Fruit fly (Drosophila melanogaster) whole organism, wandering third instar larva: ENCODE measurements around the gene Eip63E.

Source experiments
- Abd-B ChIP-seq: fragments of >200 bp; optimal IDR thresholded peaks from 2 replicates; lab custom pipeline; 2017; ENCODE audit warnings: missing biosample characterization, missing genetic modification characterization
- CG32264 ChIP-seq: fragments of 200-800 bp; sonication (Bioruptor generic); optimal IDR thresholded peaks from 2 replicates; lab custom pipeline; 2016; ENCODE audit warnings: missing biosample characterization, missing genetic modification characterization
- CG9705 ChIP-seq: fragments of 200-800 bp; sonication (Bioruptor generic); optimal IDR thresholded peaks from 2 replicates; lab custom pipeline; 2018; ENCODE audit warnings: missing biosample characterization, mild to moderate bottlenecking, missing genetic modification characterization
- CrebA ChIP-seq: fragments of 200-800 bp; sonication (Bioruptor generic); optimal IDR thresholded peaks from 2 replicates; lab custom pipeline; 2016; ENCODE audit warnings: missing biosample characterization, mild to moderate bottlenecking, missing genetic modification characterization, borderline replicate concordance
- Dfd ChIP-seq: fragments of >200 bp; optimal IDR thresholded peaks from 2 replicates; lab custom pipeline; 2017; ENCODE audit warnings: missing biosample characterization, missing genetic modification characterization
- Dif ChIP-seq: fragments of 200-275, 200-300 bp; sonication (Bioruptor generic); optimal IDR thresholded peaks from 2 replicates; lab custom pipeline; 2018; ENCODE audit warnings: missing biosample characterization, missing genetic modification characterization; ENCODE audit not compliant: partially characterized antibody
- GATAd ChIP-seq: sonication (Bioruptor generic); optimal IDR thresholded peaks from 2 replicates; lab custom pipeline; 2016; ENCODE audit warnings: missing biosample characterization, missing genetic modification characterization
- HLH106 ChIP-seq: fragments of 200-800 bp; optimal IDR thresholded peaks from 3 replicates; lab custom pipeline; 2019; ENCODE audit warnings: missing biosample characterization, mild to moderate bottlenecking, missing genetic modification characterization, moderate library complexity
- Hnf4 ChIP-seq: fragments of 200-800 bp; sonication (Bioruptor generic); optimal IDR thresholded peaks from 2 replicates; lab custom pipeline; 2016; ENCODE audit warnings: missing biosample characterization, mild to moderate bottlenecking, missing genetic modification characterization
- Hr78 ChIP-seq: fragments of >200 bp; optimal IDR thresholded peaks from 2 replicates; lab custom pipeline; 2017; ENCODE audit warnings: missing biosample characterization, missing genetic modification characterization
- Hr83 ChIP-seq: fragments of 200-300 bp; sonication (Bioruptor generic); optimal IDR thresholded peaks from 2 replicates; lab custom pipeline; 2016; ENCODE audit warnings: missing biosample characterization, mild to moderate bottlenecking, missing genetic modification characterization, moderate library complexity; ENCODE audit not compliant: poor library complexity, severe bottlenecking
- Jra ChIP-seq: sonication (Bioruptor generic); optimal IDR thresholded peaks from 2 replicates; lab custom pipeline; 2016; ENCODE audit warnings: missing biosample characterization, missing genetic modification characterization
- Mio ChIP-seq: sonication (Bioruptor generic); optimal IDR thresholded peaks from 2 replicates; lab custom pipeline; 2016; ENCODE audit warnings: missing biosample characterization, missing genetic modification characterization
- Myc ChIP-seq: fragments of >200 bp; optimal IDR thresholded peaks from 2 replicates; lab custom pipeline; 2017
- N ChIP-seq: fragments of >200 bp; optimal IDR thresholded peaks from 2 replicates; lab custom pipeline; 2018; ENCODE audit warnings: missing biosample characterization, missing external identifiers, missing genetic modification characterization
- OdsH ChIP-seq: fragments of 200-800 bp; sonication (Bioruptor generic); optimal IDR thresholded peaks from 2 replicates; lab custom pipeline; 2016; ENCODE audit warnings: missing biosample characterization, mild to moderate bottlenecking, missing genetic modification characterization
- Rel ChIP-seq, 2 experiments: fragments of 200-800 bp; sonication (Bioruptor generic) in 1 of 2; optimal IDR thresholded peaks; 2 replicates in 1 of 2; 3 replicates in 1 of 2; lab custom pipeline; 2016 to 2019; ENCODE audit warnings: mild to moderate bottlenecking in 2 of 2, missing biosample characterization in 2 of 2, missing genetic modification characterization in 2 of 2, moderate library complexity in 1 of 2
- Sp1 ChIP-seq: fragments of 200-800 bp; sonication (Bioruptor generic); optimal IDR thresholded peaks from 3 replicates; lab custom pipeline; 2019; ENCODE audit warnings: missing biosample characterization, mild to moderate bottlenecking, missing genetic modification characterization, moderate library complexity
- Vsx2 ChIP-seq: fragments of 200-300, 225-300 bp; sonication (Bioruptor generic); optimal IDR thresholded peaks from 2 replicates; lab custom pipeline; 2018; ENCODE audit warnings: missing biosample characterization, missing genetic modification characterization; ENCODE audit not compliant: partially characterized antibody
- br ChIP-seq: fragments of 200-800 bp; sonication (Bioruptor generic); optimal IDR thresholded peaks from 2 replicates; lab custom pipeline; 2016; ENCODE audit warnings: missing biosample characterization, missing genetic modification characterization
- brk ChIP-seq: fragments of 200-800 bp; sonication (Bioruptor generic); optimal IDR thresholded peaks from 2 replicates; lab custom pipeline; 2016; ENCODE audit warnings: missing biosample characterization, mild to moderate bottlenecking, missing genetic modification characterization
- dl ChIP-seq, 2 experiments: fragments of 175-275, 200-275 bp in 1 of 2; fragments of 200-275 bp in 1 of 2; sonication (Bioruptor generic); optimal IDR thresholded peaks; lab custom pipeline; 2018; ENCODE audit warnings: mild to moderate bottlenecking in 2 of 2, missing biosample characterization in 2 of 2, missing genetic modification characterization in 2 of 2, moderate library complexity in 2 of 2; ENCODE audit not compliant: partially characterized antibody in 2 of 2, insufficient read depth in 1 of 2
- dmrt93B ChIP-seq: fragments of 200-800 bp; sonication (Bioruptor generic); optimal IDR thresholded peaks from 2 replicates; lab custom pipeline; 2018; ENCODE audit warnings: missing biosample characterization, mild to moderate bottlenecking, missing genetic modification characterization
- dsf ChIP-seq: sonication (Bioruptor generic); optimal IDR thresholded peaks from 2 replicates; lab custom pipeline; 2016; ENCODE audit warnings: missing biosample characterization, missing genetic modification characterization, borderline replicate concordance
- ey ChIP-seq: fragments of 200-800 bp; sonication (Bioruptor generic); optimal IDR thresholded peaks from 2 replicates; lab custom pipeline; 2016; ENCODE audit warnings: missing biosample characterization, missing genetic modification characterization
- foxo ChIP-seq, 2 experiments: fragments of 200-800 bp; sonication (Bioruptor generic); optimal IDR thresholded peaks; 2 replicates in 1 of 2; 3 replicates in 1 of 2; lab custom pipeline; 2016 to 2017; ENCODE audit warnings: missing biosample characterization in 2 of 2, missing genetic modification characterization in 2 of 2
- fru ChIP-seq: fragments of 200-800 bp; sonication (Bioruptor generic); optimal IDR thresholded peaks from 3 replicates; lab custom pipeline; 2016; ENCODE audit warnings: missing biosample characterization, mild to moderate bottlenecking, missing genetic modification characterization
- h ChIP-seq: fragments of 200-800 bp; sonication (Bioruptor generic); optimal IDR thresholded peaks from 3 replicates; lab custom pipeline; 2016; ENCODE audit warnings: missing biosample characterization, mild to moderate bottlenecking, missing genetic modification characterization
- jim ChIP-seq: fragments of 175-275, 200-325 bp; sonication (Bioruptor generic); optimal IDR thresholded peaks from 2 replicates; lab custom pipeline; 2016; ENCODE audit warnings: missing biosample characterization, mild to moderate bottlenecking, missing genetic modification characterization
- lola ChIP-seq: fragments of >200 bp; optimal IDR thresholded peaks from 2 replicates; lab custom pipeline; 2017; ENCODE audit warnings: missing biosample characterization, missing genetic modification characterization
- pan ChIP-seq: fragments of >200 bp; optimal IDR thresholded peaks from 2 replicates; lab custom pipeline; 2017
- psq ChIP-seq: fragments of 200-800 bp; sonication (Bioruptor generic); optimal IDR thresholded peaks from 3 replicates; lab custom pipeline; 2017; ENCODE audit warnings: missing biosample characterization, mild to moderate bottlenecking, missing genetic modification characterization, moderate library complexity
- rgr ChIP-seq: fragments of 200-800 bp; sonication (Bioruptor generic); optimal IDR thresholded peaks from 3 replicates; lab custom pipeline; 2016; ENCODE audit warnings: missing biosample characterization, mild to moderate bottlenecking, missing genetic modification characterization
- sage ChIP-seq: fragments of 200-800 bp; sonication (Bioruptor generic); optimal IDR thresholded peaks from 2 replicates; lab custom pipeline; 2016; ENCODE audit warnings: missing biosample characterization, mild to moderate bottlenecking, missing genetic modification characterization
- sv ChIP-seq: fragments of 200-800 bp; sonication (Bioruptor generic); optimal IDR thresholded peaks from 3 replicates; lab custom pipeline; 2016; ENCODE audit warnings: missing biosample characterization, missing genetic modification characterization
- tai ChIP-seq: sonication (Bioruptor generic); optimal IDR thresholded peaks from 2 replicates; lab custom pipeline; 2016; ENCODE audit warnings: missing biosample characterization, missing genetic modification characterization
- usp ChIP-seq: fragments of >200 bp; optimal IDR thresholded peaks from 2 replicates; lab custom pipeline; 2017; ENCODE audit warnings: missing biosample characterization, missing genetic modification characterization
- woc ChIP-seq: sonication (Bioruptor generic); optimal IDR thresholded peaks from 2 replicates; lab custom pipeline; 2016; ENCODE audit warnings: missing biosample characterization, mild to moderate bottlenecking, missing genetic modification characterization

The Eip63E gene

dm6 chr3L:3517894-3518293, 2.3 kb downstream of the Eip63E start:
- TF ChIP-seq dl (GFP tag; optimal IDR thresholded peaks at IDR 0.05; lab: Kevin White, UChicago; ENCODE audit: insufficient read depth in 1 of 2, partially characterized antibody in 2 of 2), result no peak
- peak; percentile 44 for TF ChIP-seq GATAd (GFP tag; lab: Kevin White, UChicago)
- no peak for TF ChIP-seq N (GFP tag; lab: Kevin White, UChicago)
- TF ChIP-seq CG9705, result peak; percentile 73
- TF ChIP-seq CrebA, result peak; percentile 22
- TF ChIP-seq OdsH (GFP tag; lab: Kevin White, UChicago), result peak; percentile 95
- TF ChIP-seq dmrt93B (GFP tag; lab: Kevin White, UChicago), result peak; percentile 85
- no peak for TF ChIP-seq Abd-B (GFP tag; lab: Kevin White, UChicago)
- TF ChIP-seq Rel (GFP tag; optimal IDR thresholded peaks at IDR 0.05; lab: Kevin White, UChicago), result peak; percentile 64
- TF ChIP-seq Rel (tag; optimal IDR thresholded peaks at IDR 0.05; lab: Kevin White, UChicago), result peak; percentile 29
- TF ChIP-seq Myc (lab: Kevin White, UChicago), result no peak
- peak; percentile 94 for TF ChIP-seq Hnf4 (GFP tag; lab: Kevin White, UChicago)
- TF ChIP-seq foxo (GFP tag; optimal IDR thresholded peaks at IDR 0.05; lab: Kevin White, UChicago), result peak; percentile 82 to 90
- TF ChIP-seq Jra (GFP tag; lab: Kevin White, UChicago), result peak; percentile 72
- peak; percentile 6 for TF ChIP-seq Vsx2 (GFP tag; lab: Kevin White, UChicago)
- peak; percentile 96 for TF ChIP-seq h (GFP tag; lab: Kevin White, UChicago)
- peak; percentile 96 for TF ChIP-seq ey (GFP tag; lab: Kevin White, UChicago)
- TF ChIP-seq jim (GFP tag; lab: Kevin White, UChicago), result no peak
- TF ChIP-seq Hr83, result no peak
- no peak for TF ChIP-seq pan (lab: Kevin White, UChicago)
- peak; percentile 87 for TF ChIP-seq Sp1 (GFP tag; lab: Kevin White, UChicago)
- peak; percentile 96 for TF ChIP-seq br
- TF ChIP-seq psq (GFP tag; lab: Kevin White, UChicago), result peak; percentile 93
- TF ChIP-seq woc (GFP tag; lab: Kevin White, UChicago), result peak; percentile 94
- TF ChIP-seq HLH106 (tag; lab: Kevin White, UChicago), result peak; percentile 86
- peak; percentile 91 for TF ChIP-seq CG32264
- TF ChIP-seq fru (GFP tag; lab: Kevin White, UChicago), result peak; percentile 93
- no peak for TF ChIP-seq Dfd (GFP tag; lab: Kevin White, UChicago)
- peak; percentile 80 for TF ChIP-seq sv (GFP tag; lab: Kevin White, UChicago)
- TF ChIP-seq Mio (GFP tag; lab: Kevin White, UChicago), result peak; percentile 54
- no peak for TF ChIP-seq lola (GFP tag; lab: Kevin White, UChicago)
- TF ChIP-seq Dif (GFP tag; lab: Kevin White, UChicago), result no peak
- TF ChIP-seq tai (GFP tag; lab: Kevin White, UChicago), result peak; percentile 87
- peak; percentile 53 for TF ChIP-seq dsf (GFP tag; lab: Kevin White, UChicago)
- peak; percentile 84 for TF ChIP-seq sage (GFP tag; lab: Kevin White, UChicago)
- TF ChIP-seq rgr (GFP tag; lab: Kevin White, UChicago), result peak; percentile 94
- TF ChIP-seq usp (GFP tag; lab: Kevin White, UChicago), result no peak
- TF ChIP-seq Hr78, result no peak
- TF ChIP-seq brk, result peak; percentile 78

dm6 chr3L:3518512-3519492, 3.3 kb downstream of the Eip63E start:
- TF ChIP-seq CG9705 (no peak), br (no peak), tai (GFP tag; lab: Kevin White, UChicago) (peak; percentile 45), Hr78 (no peak), OdsH (GFP tag; lab: Kevin White, UChicago) (peak; percentile 52), dsf (GFP tag; lab: Kevin White, UChicago) (no peak), sage (GFP tag; lab: Kevin White, UChicago) (no peak), sv (GFP tag; lab: Kevin White, UChicago) (no peak), Dif (GFP tag; lab: Kevin White, UChicago) (no peak), Myc (lab: Kevin White, UChicago) (no peak), ey (GFP tag; lab: Kevin White, UChicago) (no peak), jim (GFP tag; lab: Kevin White, UChicago) (no peak), CG32264 (no peak), GATAd (GFP tag; lab: Kevin White, UChicago) (no peak), Vsx2 (GFP tag; lab: Kevin White, UChicago) (no peak), foxo (GFP tag; optimal IDR thresholded peaks at IDR 0.05; lab: Kevin White, UChicago) (peak in 1 of 2 experiments; percentile 46), usp (GFP tag; lab: Kevin White, UChicago) (no peak), Abd-B (GFP tag; lab: Kevin White, UChicago) (no peak), HLH106 (tag; lab: Kevin White, UChicago) (no peak), dmrt93B (GFP tag; lab: Kevin White, UChicago) (no peak), Hnf4 (GFP tag; lab: Kevin White, UChicago) (no peak), Sp1 (GFP tag; lab: Kevin White, UChicago) (peak; percentile 23), h (GFP tag; lab: Kevin White, UChicago) (peak; percentile 55), rgr (GFP tag; lab: Kevin White, UChicago) (peak; percentile 32), woc (GFP tag; lab: Kevin White, UChicago) (no peak), lola (GFP tag; lab: Kevin White, UChicago) (no peak), CrebA (no peak), Hr83 (no peak), Dfd (GFP tag; lab: Kevin White, UChicago) (no peak), Mio (GFP tag; lab: Kevin White, UChicago) (no peak), fru (GFP tag; lab: Kevin White, UChicago) (peak; percentile 17), pan (lab: Kevin White, UChicago) (no peak), psq (GFP tag; lab: Kevin White, UChicago) (peak; percentile 35), Rel (GFP tag; optimal IDR thresholded peaks at IDR 0.05; lab: Kevin White, UChicago) (no peak), Rel (tag; optimal IDR thresholded peaks at IDR 0.05; lab: Kevin White, UChicago) (peak; percentile 78), Jra (GFP tag; lab: Kevin White, UChicago) (no peak), brk (peak; percentile 27), N (GFP tag; lab: Kevin White, UChicago) (no peak)
